Worm (Caenorhabditis elegans): ENCODE measurements around the gene srg-47.
A peak's percentile ranks its signal among the peaks of the same experiment; 100 is the strongest.

srg-47 gene

ce11 chrV:14508556-14508955 is 47.5 kb downstream of the srg-47 start:
- TF ChIP-seq dmd-4 (tag; optimal IDR thresholded peaks at IDR 0.05; ENCODE audit: borderline replicate concordance) (no peak), fax-1 (tag; optimal IDR thresholded peaks at IDR 0.05) (no peak), nfya-1 (tag; optimal IDR thresholded peaks at IDR 0.05) (no peak), hlh-6 (tag; optimal IDR thresholded peaks at IDR 0.05) (no peak), C08G9.2 (tag; optimal IDR thresholded peaks at IDR 0.05) (no peak), nhr-11 (tag; optimal IDR thresholded peaks at IDR 0.05) (no peak), pag-3 (tag; optimal IDR thresholded peaks at IDR 0.05; ENCODE audit: borderline replicate concordance) (no peak), ceh-9 (tag; optimal IDR thresholded peaks at IDR 0.05) (no peak), dve-1 (tag; optimal IDR thresholded peaks at IDR 0.05) (no peak), elt-2 (tag; optimal IDR thresholded peaks at IDR 0.05) (no peak), sox-2 (GFP tag; IDR thresholded peaks at IDR 0.05) (no peak), elt-4 (tag; optimal IDR thresholded peaks at IDR 0.05) (no peak), ceh-6 (GFP tag; optimal IDR thresholded peaks at IDR 0.05) (no peak), eyg-1 (tag; optimal IDR thresholded peaks at IDR 0.05) (no peak), mec-3 (tag; optimal IDR thresholded peaks at IDR 0.05; ENCODE audit: borderline replicate concordance) (no peak), odd-2 (tag; optimal IDR thresholded peaks at IDR 0.05) (no peak), hlh-30 (tag; optimal IDR thresholded peaks at IDR 0.05; ENCODE audit: insufficient read depth) (no peak), ceh-30 (tag; optimal IDR thresholded peaks at IDR 0.05) (no peak), hlh-8 (tag; optimal IDR thresholded peaks at IDR 0.05) (no peak), ztf-16 (tag; optimal IDR thresholded peaks at IDR 0.05) (no peak)

- peak; percentile 77 for TF ChIP-seq ref-2 (tag; optimal IDR thresholded peaks at IDR 0.05)
- TF ChIP-seq K02D7.2 (tag; optimal IDR thresholded peaks at IDR 0.05) = no peak
- TF ChIP-seq che-1 (tag; optimal IDR thresholded peaks at IDR 0.05) = no peak
- TF ChIP-seq T23F11.4 (GFP tag; optimal IDR thresholded peaks at IDR 0.05) = peak; percentile 4
Measured at ce11 chrV:14508005-14508521, 48.0 kb downstream of the srg-47 start, which contains the start of gene R02D5.1. R02D5.1 (plus strand) TSS chrV:14508249.

- TF ChIP-seq hlh-6 (tag; optimal IDR thresholded peaks at IDR 0.05) (no peak), ama-1 (optimal IDR thresholded peaks at IDR 0.05) (no peak), elt-2 (tag; optimal IDR thresholded peaks at IDR 0.05) (peak; percentile 3), unc-55 (GFP tag; optimal IDR thresholded peaks at IDR 0.05) (peak; percentile 6), ceh-2 (tag; optimal IDR thresholded peaks at IDR 0.05) (no peak), rnt-1 (tag; optimal IDR thresholded peaks at IDR 0.05) (peak; percentile 22)
Measured at ce11 chrV:14506713-14507675, 49.1 kb downstream of the srg-47 start.

- TF ChIP-seq rnt-1 (tag; optimal IDR thresholded peaks at IDR 0.05) (peak; percentile 45), ceh-19 (GFP tag; optimal IDR thresholded peaks at IDR 0.05) (no peak), ref-2 (tag; optimal IDR thresholded peaks at IDR 0.05) (peak; percentile 79), C08G9.2 (tag; optimal IDR thresholded peaks at IDR 0.05) (peak; percentile 16), elt-2 (tag; optimal IDR thresholded peaks at IDR 0.05) (peak; percentile 97), syd-9 (tag; optimal IDR thresholded peaks at IDR 0.05) (peak; percentile 11), nfya-1 (tag; optimal IDR thresholded peaks at IDR 0.05) (no peak), ceh-31 (tag; optimal IDR thresholded peaks at IDR 0.05) (peak; percentile 10), pros-1 (tag; optimal IDR thresholded peaks at IDR 0.05) (no peak)
Measured at ce11 chrV:14505745-14506214, 50.3 kb downstream of the srg-47 start.

Data from whole organism, late embryonic.